Fruit fly (Drosophila melanogaster) whole organism, embryonic: ENCODE data around the gene obst-B.

Source experiments
- BEAF-32 ChIP-seq: fragments of 200-800 bp; sonication (Bioruptor generic); optimal IDR thresholded peaks from 3 replicates; lab custom pipeline; 2017; ENCODE audit warnings: missing biosample characterization, missing genetic modification characterization, mild to moderate bottlenecking, moderate library complexity, missing genetic modification reagents
- CG10209 ChIP-seq: fragments of 200-800 bp; sonication (Bioruptor generic); optimal IDR thresholded peaks from 3 replicates; lab custom pipeline; 2017; ENCODE audit warnings: missing biosample characterization, mild to moderate bottlenecking, missing genetic modification characterization, missing genetic modification reagents
- CG1024 ChIP-seq: fragments of 200-800 bp; sonication (Bioruptor generic); IDR thresholded peaks from 2 replicates; pipeline ENCODE4 v1.3.6; 2022; ENCODE audit warnings: missing biosample characterization, missing genetic modification characterization
- CG10431 ChIP-seq: fragments of 200-800 bp; sonication (Bioruptor generic); optimal IDR thresholded peaks from 3 replicates; lab custom pipeline; 2018; ENCODE audit warnings: missing biosample characterization, mild to moderate bottlenecking, missing genetic modification characterization
- CG12391 ChIP-seq: fragments of 200-800 bp; sonication (Bioruptor generic); optimal IDR thresholded peaks from 3 replicates; lab custom pipeline; 2018; ENCODE audit warnings: missing biosample characterization, mild to moderate bottlenecking, missing genetic modification characterization, moderate library complexity
- CG13424 ChIP-seq: fragments of 200-800 bp; sonication (Bioruptor generic); optimal IDR thresholded peaks from 2 replicates; lab custom pipeline; 2019; ENCODE audit warnings: missing biosample characterization, mild to moderate bottlenecking, missing genetic modification characterization, moderate library complexity
- CG13894 ChIP-seq: fragments of 200-800 bp; sonication (Bioruptor generic); optimal IDR thresholded peaks from 3 replicates; lab custom pipeline; 2018; ENCODE audit warnings: missing biosample characterization, mild to moderate bottlenecking, missing genetic modification characterization, moderate library complexity
- CG15601 ChIP-seq: fragments of 200-800 bp; sonication (Bioruptor generic); optimal IDR thresholded peaks from 3 replicates; lab custom pipeline; 2019; ENCODE audit warnings: missing biosample characterization, mild to moderate bottlenecking, missing genetic modification characterization, moderate library complexity
- CG17361 ChIP-seq: fragments of 200-800 bp; sonication (Bioruptor generic); IDR thresholded peaks from 3 replicates; pipeline ENCODE4 v1.3.6; 2022; ENCODE audit warnings: missing biosample characterization, missing genetic modification characterization
- CG18262 ChIP-seq: fragments of 200-800 bp; optimal IDR thresholded peaks from 3 replicates; lab custom pipeline; 2019; ENCODE audit warnings: missing biosample characterization, mild to moderate bottlenecking, missing genetic modification characterization, moderate library complexity
- CG2116 ChIP-seq: fragments of 200-800 bp; sonication (Bioruptor generic); optimal IDR thresholded peaks from 3 replicates; lab custom pipeline; 2018; ENCODE audit warnings: missing biosample characterization, mild to moderate bottlenecking, missing genetic modification characterization
- CG2120 ChIP-seq: fragments of 200-800 bp; sonication (Bioruptor generic); optimal IDR thresholded peaks from 3 replicates; lab custom pipeline; 2016; ENCODE audit warnings: missing biosample characterization, missing genetic modification characterization
- CG30403 ChIP-seq: fragments of 200-800 bp; sonication (Bioruptor generic); optimal IDR thresholded peaks from 3 replicates; lab custom pipeline; 2016; ENCODE audit warnings: missing biosample characterization, missing genetic modification characterization
- CG31224 ChIP-seq: fragments of 200-800 bp; sonication (Bioruptor generic); IDR thresholded peaks from 2 replicates; pipeline ENCODE4 v1.3.6; 2022; ENCODE audit warnings: missing biosample characterization, missing genetic modification characterization
- CG31441 ChIP-seq: fragments of 200-800 bp; sonication (Bioruptor generic); IDR thresholded peaks from 2 replicates; pipeline ENCODE4 v1.3.6; 2022; ENCODE audit warnings: missing biosample characterization, missing genetic modification characterization
- CG32532 ChIP-seq: fragments of 200-800 bp; sonication (Bioruptor generic); IDR thresholded peaks from 2 replicates; pipeline ENCODE4 v1.3.6; 2022; ENCODE audit warnings: missing biosample characterization, missing genetic modification characterization
- CG33557 ChIP-seq: fragments of 200-800 bp; sonication (Bioruptor generic); optimal IDR thresholded peaks from 2 replicates; lab custom pipeline; 2019; ENCODE audit warnings: missing biosample characterization, mild to moderate bottlenecking, missing genetic modification characterization, moderate library complexity
- CG6854 ChIP-seq: fragments of 200-800 bp; sonication (Bioruptor generic); optimal IDR thresholded peaks from 3 replicates; lab custom pipeline; 2017; ENCODE audit warnings: missing biosample characterization, mild to moderate bottlenecking, missing genetic modification characterization
- CG7556 ChIP-seq: fragments of 200-800 bp; sonication (Bioruptor generic); optimal IDR thresholded peaks from 2 replicates; lab custom pipeline; 2017; ENCODE audit warnings: missing biosample characterization, mild to moderate bottlenecking, missing genetic modification characterization
- CG8388 ChIP-seq: fragments of 200-800 bp; sonication (Bioruptor generic); optimal IDR thresholded peaks from 2 replicates; lab custom pipeline; 2019; ENCODE audit warnings: missing biosample characterization, mild to moderate bottlenecking, missing genetic modification characterization, moderate library complexity
- CG9437 ChIP-seq: fragments of 200-800 bp; sonication (Bioruptor generic); optimal IDR thresholded peaks from 2 replicates; lab custom pipeline; 2018; ENCODE audit warnings: missing biosample characterization, mild to moderate bottlenecking, missing genetic modification characterization
- CG9727 ChIP-seq: fragments of 200-800 bp; sonication (Bioruptor generic); optimal IDR thresholded peaks from 3 replicates; lab custom pipeline; 2017; ENCODE audit warnings: missing biosample characterization, mild to moderate bottlenecking, missing genetic modification characterization
- Chrac-16 ChIP-seq: fragments of 200-800 bp; sonication (Bioruptor generic); optimal IDR thresholded peaks from 3 replicates; lab custom pipeline; 2016; ENCODE audit warnings: missing biosample characterization, missing genetic modification characterization
- CoRest ChIP-seq: fragments of 200-800 bp; sonication (Bioruptor generic); optimal IDR thresholded peaks from 3 replicates; lab custom pipeline; 2018; ENCODE audit warnings: missing biosample characterization, mild to moderate bottlenecking, missing genetic modification characterization, moderate library complexity
- D ChIP-seq, 2 experiments: fragments of 200-800 bp in 1 of 2; fragments of >200 bp in 1 of 2; sonication (Bioruptor generic) in 1 of 2; optimal IDR thresholded peaks; 2 replicates in 1 of 2; 3 replicates in 1 of 2; lab custom pipeline; 2017; ENCODE audit warnings: mild to moderate bottlenecking in 1 of 2, missing biosample characterization in 1 of 2, missing genetic modification characterization in 1 of 2, missing genetic modification reagents in 1 of 2
- D19A ChIP-seq: fragments of 200-800 bp; optimal IDR thresholded peaks from 3 replicates; lab custom pipeline; 2019; ENCODE audit warnings: missing biosample characterization, mild to moderate bottlenecking, missing genetic modification characterization, moderate library complexity
- D19B ChIP-seq: fragments of 200-800 bp; sonication (Bioruptor generic); optimal IDR thresholded peaks from 2 replicates; lab custom pipeline; 2017; ENCODE audit warnings: missing biosample characterization, mild to moderate bottlenecking, missing genetic modification characterization
- Hand ChIP-seq: fragments of 200-800 bp; sonication (Bioruptor generic); optimal IDR thresholded peaks from 2 replicates; lab custom pipeline; 2017; ENCODE audit warnings: mild to moderate bottlenecking, missing biosample characterization, missing genetic modification reagents, missing genetic modification characterization
- Hr51 ChIP-seq, 2 experiments: fragments of 200-800 bp; sonication (Bioruptor generic); optimal IDR thresholded peaks; 2 replicates in 1 of 2; 3 replicates in 1 of 2; lab custom pipeline; 2016 to 2018; ENCODE audit warnings: missing biosample characterization in 2 of 2, missing genetic modification characterization in 2 of 2, mild to moderate bottlenecking in 1 of 2, moderate library complexity in 1 of 2
- Hsf ChIP-seq: fragments of 200-800 bp; sonication (Bioruptor generic); optimal IDR thresholded peaks from 3 replicates; lab custom pipeline; 2016; ENCODE audit warnings: missing biosample characterization, missing genetic modification characterization
- Lhr ChIP-seq: fragments of 200-800 bp; sonication (Bioruptor generic); optimal IDR thresholded peaks from 3 replicates; lab custom pipeline; 2017; ENCODE audit warnings: mild to moderate bottlenecking, missing biosample characterization, missing genetic modification reagents, missing genetic modification characterization
- NK7.1 ChIP-seq: fragments of 200-800 bp; sonication (Bioruptor generic); optimal IDR thresholded peaks from 3 replicates; lab custom pipeline; 2016; ENCODE audit warnings: missing biosample characterization, missing genetic modification characterization
- Nf-YB ChIP-seq: fragments of 200-800 bp; sonication (Bioruptor generic); optimal IDR thresholded peaks from 3 replicates; lab custom pipeline; 2019; ENCODE audit warnings: missing biosample characterization, mild to moderate bottlenecking, missing genetic modification characterization, moderate library complexity
- Sry-δ ChIP-seq: fragments of 200-800 bp; sonication (Bioruptor generic); optimal IDR thresholded peaks from 2 replicates; lab custom pipeline; 2016; ENCODE audit warnings: missing biosample characterization, missing genetic modification characterization
- bsh ChIP-seq, 2 experiments: fragments of 200-800 bp; sonication (Bioruptor generic); optimal IDR thresholded peaks; 2 replicates each; lab custom pipeline; 2017 to 2018; ENCODE audit warnings: mild to moderate bottlenecking in 2 of 2, missing biosample characterization in 2 of 2, missing genetic modification characterization in 2 of 2, moderate library complexity in 1 of 2
- da ChIP-seq: fragments of 200-800 bp; sonication (Bioruptor generic); optimal IDR thresholded peaks from 2 replicates; lab custom pipeline; 2016; ENCODE audit warnings: missing biosample characterization, missing genetic modification characterization
- dpn ChIP-seq, 2 experiments: fragments of 200-800 bp; sonication (Bioruptor generic); optimal IDR thresholded peaks; 3 replicates each; lab custom pipeline; 2016; ENCODE audit warnings: missing biosample characterization in 2 of 2, missing genetic modification characterization in 2 of 2
- fd102C ChIP-seq: fragments of 200-800 bp; sonication (Bioruptor generic); optimal IDR thresholded peaks from 2 replicates; lab custom pipeline; 2018; ENCODE audit warnings: missing biosample characterization, mild to moderate bottlenecking, missing genetic modification characterization, moderate library complexity
- hkb ChIP-seq, 2 experiments: fragments of 200-800 bp in 1 of 2; fragments of >200 bp in 1 of 2; sonication (Bioruptor generic) in 1 of 2; IDR thresholded peaks in 1 of 2; optimal IDR thresholded peaks in 1 of 2; 2 replicates each; pipeline versions ENCODE4 v1.3.6 to Lab custom; 2017 to 2022; ENCODE audit warnings: missing biosample characterization in 1 of 2, missing genetic modification characterization in 1 of 2
- mam ChIP-seq: fragments of 200-800 bp; sonication (Bioruptor generic); optimal IDR thresholded peaks from 3 replicates; lab custom pipeline; 2016; ENCODE audit warnings: missing biosample characterization, missing genetic modification characterization
- nerfin-1 ChIP-seq: fragments of 200-800 bp; sonication (Bioruptor generic); optimal IDR thresholded peaks from 3 replicates; lab custom pipeline; 2019; ENCODE audit warnings: missing biosample characterization, mild to moderate bottlenecking, missing genetic modification characterization, moderate library complexity
- pum ChIP-seq: fragments of 200-800 bp; sonication (Bioruptor generic); optimal IDR thresholded peaks from 2 replicates; lab custom pipeline; 2016; ENCODE audit warnings: missing biosample characterization, missing genetic modification characterization
- row ChIP-seq: fragments of 200-800 bp; sonication (Bioruptor generic); IDR thresholded peaks from 3 replicates; pipeline ENCODE4 v1.3.6; 2022; ENCODE audit warnings: missing biosample characterization, missing genetic modification characterization
- sens ChIP-seq: fragments of 200-800 bp; sonication (Bioruptor generic); peaks from one replicate; lab custom pipeline; 2016; ENCODE audit warnings: missing biosample characterization, missing genetic modification characterization
- sqz ChIP-seq: fragments of 200-800 bp; sonication (Bioruptor generic); optimal IDR thresholded peaks from 3 replicates; lab custom pipeline; 2018; ENCODE audit warnings: missing biosample characterization, mild to moderate bottlenecking, missing genetic modification characterization
- stwl ChIP-seq: fragments of 200-800 bp; sonication (Bioruptor generic); optimal IDR thresholded peaks from 3 replicates; lab custom pipeline; 2018; ENCODE audit warnings: missing biosample characterization, mild to moderate bottlenecking, missing genetic modification characterization, moderate library complexity
- tgo ChIP-seq: fragments of 200-800 bp; sonication (Bioruptor generic); IDR thresholded peaks from 3 replicates; pipeline ENCODE4 v1.3.6; 2022; ENCODE audit warnings: missing biosample characterization, missing genetic modification characterization
- tio ChIP-seq: fragments of 200-800 bp; sonication (Bioruptor generic); optimal IDR thresholded peaks from 2 replicates; lab custom pipeline; 2017; ENCODE audit warnings: missing biosample characterization, missing genetic modification characterization, inconsistent platforms
- wdn ChIP-seq: fragments of 200-800 bp; sonication (Bioruptor generic); IDR thresholded peaks from 2 replicates; pipeline ENCODE4 v1.3.6; 2022; ENCODE audit warnings: missing biosample characterization, missing genetic modification characterization

Gene obst-B

DNA sequence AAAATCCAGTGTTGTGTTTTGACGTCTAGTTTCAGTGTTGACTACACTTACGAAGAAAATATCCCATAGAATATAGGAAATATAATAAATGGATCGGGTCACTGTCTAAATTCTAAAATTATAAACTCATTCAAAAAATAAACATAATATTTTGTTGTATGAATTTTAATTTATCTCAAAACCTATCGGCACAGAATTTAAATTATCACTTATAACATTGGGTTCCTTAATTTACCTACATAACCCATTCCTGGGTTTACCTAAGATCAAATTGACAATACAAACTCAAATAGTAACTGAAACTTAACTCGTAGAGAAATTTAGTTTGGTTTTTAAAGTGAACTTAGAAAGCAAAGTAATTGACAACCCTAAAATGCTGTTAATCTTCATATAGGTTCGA, 35.9 kb upstream of the obst-B start:
- TF ChIP-seq CG33557 (GFP tag; lab: Kevin White, UChicago) (peak; percentile 16), CG31441 (GFP tag; lab: Robert Waterston, UW) (0 out of 2 replicates have a peak, but pooled peaks have one; percentile 36), NK7.1 (GFP tag; lab: Kevin White, UChicago) (no peak), CG2120 (no peak), CG17361 (GFP tag; lab: Robert Waterston, UW) (peak; percentile 48; the same call in 1 of the 3 replicates), tio (peak; percentile 52), CG7556 (peak; percentile 45), bsh (GFP tag; optimal IDR thresholded peaks at IDR 0.05; lab: Kevin White, UChicago) (peak in 1 of 2 experiments; percentile 23), CG30403 (GFP tag; lab: Kevin White, UChicago) (peak; percentile 22), sens (peak; percentile 82), Lhr (GFP tag; lab: Kevin White, UChicago) (peak; percentile 10), CG8388 (GFP tag; lab: Kevin White, UChicago) (peak; percentile 22), CoRest (tag; lab: Kevin White, UChicago) (peak; percentile 50), CG9437 (peak; percentile 20), CG6854 (GFP tag; lab: Kevin White, UChicago) (no peak), CG13424 (tag; lab: Kevin White, UChicago) (peak; percentile 21), D19B (GFP tag; lab: Kevin White, UChicago) (no peak), D (optimal IDR thresholded peaks at IDR 0.05; lab: Kevin White, UChicago) (no peak), D (GFP tag; optimal IDR thresholded peaks at IDR 0.05; lab: Kevin White, UChicago) (no peak), Chrac-16 (peak; percentile 28), CG31224 (GFP tag; lab: Robert Waterston, UW) (no peak), Hr51 (GFP tag; optimal IDR thresholded peaks at IDR 0.05; lab: Kevin White, UChicago) (peak in 1 of 2 experiments; percentile 2), CG32532 (GFP tag; lab: Robert Waterston, UW) (no peak), CG9727 (GFP tag; lab: Kevin White, UChicago) (peak; percentile 57), Sry-δ (GFP tag; lab: Kevin White, UChicago) (peak; percentile 13), wdn (GFP tag; lab: Robert Waterston, UW) (no peak), CG15601 (tag; lab: Kevin White, UChicago) (peak; percentile 29), D19A (tag; lab: Kevin White, UChicago) (peak; percentile 27), mam (peak; percentile 21), pum (GFP tag; lab: Kevin White, UChicago) (peak; percentile 30), CG12391 (peak; percentile 48), sqz (peak; percentile 35), Nf-YB (no peak), fd102C (GFP tag; lab: Kevin White, UChicago) (no peak), CG18262 (peak; percentile 66), CG10209 (peak; percentile 6), CG10431 (peak; percentile 9), nerfin-1 (tag; lab: Kevin White, UChicago) (peak; percentile 26), Hand (no peak), row (GFP tag; lab: Robert Waterston, UW) (peak; percentile 53; the same call in 1 of the 3 replicates), dpn (GFP tag; optimal IDR thresholded peaks at IDR 0.05; lab: Kevin White, UChicago) (peak in 1 of 2 experiments; percentile 23), stwl (tag; lab: Kevin White, UChicago) (peak; percentile 74), BEAF-32 (GFP tag; lab: Kevin White, UChicago) (peak; percentile 14), CG1024 (GFP tag; lab: Robert Waterston, UW) (no peak), hkb (optimal IDR thresholded peaks at IDR 0.05; lab: Kevin White, UChicago) (no peak), hkb (GFP tag; IDR thresholded peaks at IDR 0.05; lab: Robert Waterston, UW) (no peak), da (no peak), tgo (GFP tag; lab: Robert Waterston, UW) (no peak), CG13894 (no peak), CG2116 (peak; percentile 26), Hsf (GFP tag; lab: Kevin White, UChicago) (peak; percentile 6)
